Fruit fly (Drosophila melanogaster): ENCODE results near the gene Nhe1.

- no peak for TF ChIP-seq nerfin-2 (GFP tag; IDR thresholded peaks at IDR 0.05; ENCODE audit: partially characterized antibody)
- TF ChIP-seq CG10147 (GFP tag; optimal IDR thresholded peaks at IDR 0.05): no peak
- TF ChIP-seq Dfd (GFP tag; optimal IDR thresholded peaks at IDR 0.05): no peak
- TF ChIP-seq CG18599 (GFP tag; optimal IDR thresholded peaks at IDR 0.05): no peak
- no peak for TF ChIP-seq lola (GFP tag; optimal IDR thresholded peaks at IDR 0.05)
- TF ChIP-seq CG4820 (GFP tag; optimal IDR thresholded peaks at IDR 0.05): no peak
- TF ChIP-seq Opbp (GFP tag; IDR thresholded peaks at IDR 0.05; ENCODE audit: partially characterized antibody): no peak
- TF ChIP-seq Sox102F (GFP tag; optimal IDR thresholded peaks at IDR 0.05): no peak
- TF ChIP-seq eyg (GFP tag; optimal IDR thresholded peaks at IDR 0.05): no peak
- no peak for TF ChIP-seq TFAM (GFP tag; optimal IDR thresholded peaks at IDR 0.05)
- TF ChIP-seq CG2120 (GFP tag; optimal IDR thresholded peaks at IDR 0.05): no peak
Observed at dm6 chr2L:65354-65949, 41.1 kb downstream of the Nhe1 start, which contains the start of gene Cda5.

Data from whole organism, embryonic.